Worm (Caenorhabditis elegans) whole organism, early embryonic: Measurements from ENCODE around the gene C04B4.1.
"Not testable (repeated sequence)": the region's sequence is repeated elsewhere in the genome, so short reads cannot be mapped to it uniquely, and the experiment has no call there.

Source experiments
- ama-1 ChIP-seq: fragments of 150-350 bp; optimal IDR thresholded peaks from 2 replicates; lab custom pipeline; 2014
- ceh-13 ChIP-seq: fragments of 200-800 bp; sonication (Bioruptor generic); optimal IDR thresholded peaks from 2 replicates; lab custom pipeline; 2018; ENCODE audit warnings: mild to moderate bottlenecking, missing genetic modification characterization, missing compliant biosample characterization
- flt-1 ChIP-seq: fragments of 200-800 bp; sonication (Bioruptor generic); IDR thresholded peaks from 2 replicates; pipeline ENCODE4 v1.3.6; 2022; ENCODE audit warnings: missing genetic modification characterization, missing compliant biosample characterization
- hmbx-1 ChIP-seq: sonication (generic microtip); optimal IDR thresholded peaks from 2 replicates; lab custom pipeline; 2016; ENCODE audit warnings: mild to moderate bottlenecking, missing genetic modification characterization, missing compliant biosample characterization
- hmg-4 ChIP-seq: fragments of 200-800 bp; sonication (Bioruptor generic); optimal IDR thresholded peaks from 2 replicates; lab custom pipeline; 2018; ENCODE audit warnings: mild to moderate bottlenecking, missing genetic modification characterization, missing compliant biosample characterization
- hnd-1 ChIP-seq: sonication (generic microtip); optimal IDR thresholded peaks from 2 replicates; lab custom pipeline; 2016; ENCODE audit warnings: missing genetic modification characterization, missing compliant biosample characterization
- pes-1 ChIP-seq: fragments of 200-800 bp; sonication (Bioruptor generic); IDR thresholded peaks from 2 replicates; pipeline ENCODE4 v1.3.6; 2022; ENCODE audit warnings: missing genetic modification reagents, missing genetic modification characterization, missing compliant biosample characterization
- scrt-1 ChIP-seq: fragments of 200-800 bp; sonication (Bioruptor generic); IDR thresholded peaks from 2 replicates; pipeline ENCODE4 v1.3.6; 2022; ENCODE audit warnings: missing genetic modification characterization, missing compliant biosample characterization
- sea-1 ChIP-seq: fragments of 200-800 bp; sonication (Bioruptor generic); conservative IDR thresholded peaks from 2 replicates; pipeline ENCODE4 v1.3.6; 2022; ENCODE audit warnings: missing genetic modification characterization, missing compliant biosample characterization
- tbx-11 ChIP-seq: fragments of 200-800 bp; sonication (Bioruptor generic); IDR thresholded peaks from 2 replicates; pipeline ENCODE4 v1.3.6; 2022; ENCODE audit warnings: missing genetic modification characterization, missing compliant biosample characterization
- tbx-37 ChIP-seq: fragments of 200-800 bp; sonication (Bioruptor generic); conservative IDR thresholded peaks from 2 replicates; pipeline ENCODE4 v1.3.6; 2022; ENCODE audit warnings: missing genetic modification reagents, missing genetic modification characterization, missing compliant biosample characterization

DNA sequence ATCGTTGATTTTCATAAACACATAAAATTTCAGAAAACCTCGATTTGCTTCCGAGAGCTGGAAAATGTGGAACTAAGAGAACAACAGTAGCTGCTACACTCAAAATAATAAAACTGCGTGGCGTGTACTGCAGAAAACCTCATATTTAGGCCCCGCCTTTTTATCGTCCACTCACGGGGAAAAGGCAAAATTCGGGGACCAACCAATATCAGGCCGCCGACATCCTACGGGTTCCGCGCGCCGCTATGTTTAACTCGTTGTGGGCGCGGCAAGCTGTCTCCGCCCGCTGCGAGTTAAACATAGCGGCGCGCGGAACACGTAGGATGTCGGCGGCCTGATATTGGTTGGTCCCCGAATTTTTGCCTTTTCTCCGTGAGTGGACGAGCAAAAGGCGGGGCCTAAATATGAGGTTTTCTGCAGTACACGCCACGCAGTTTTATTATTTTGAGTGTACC, 27.5 kb downstream of the C04B4.1 start, which contains the start of gene F17A2.16:
- TF ChIP-seq tbx-37; hmbx-1; hnd-1; ama-1 (lab: Kevin White, UChicago); pes-1 (GFP tag; lab: Robert Waterston, UW); ceh-13 (GFP tag; lab: Kevin White, UChicago); scrt-1; tbx-11 (GFP tag; lab: Robert Waterston, UW); hmg-4 (GFP tag; lab: Kevin White, UChicago); flt-1 (GFP tag; lab: Robert Waterston, UW); sea-1 (GFP tag; lab: Robert Waterston, UW): not testable (repeated sequence)
